Fruit fly (Drosophila melanogaster): ENCODE results near the gene mAcon1.

DNA sequence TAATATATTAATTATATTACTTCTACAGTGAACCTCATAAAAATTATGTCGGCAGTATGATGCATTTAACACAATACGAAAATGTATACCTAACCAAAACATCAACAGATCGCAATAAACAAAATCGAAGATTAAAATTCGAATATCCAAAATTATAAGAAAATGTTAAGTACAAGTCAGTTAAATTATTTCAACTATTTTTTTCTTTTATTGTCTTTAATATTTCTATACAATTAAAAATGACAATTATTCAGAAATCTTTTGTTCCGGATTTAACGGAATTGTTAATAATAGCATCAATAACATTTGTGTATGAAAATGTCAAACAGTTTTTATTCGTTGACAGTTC, 25.9 kb upstream of the mAcon1 start:
- TF ChIP-seq psq (optimal IDR thresholded peaks at IDR 0.05) (no peak), insv (optimal IDR thresholded peaks at IDR 0.05) (no peak), h (optimal IDR thresholded peaks at IDR 0.05) (no peak), Sin3A (optimal IDR thresholded peaks at IDR 0.05) (no peak)
